Fruit fly (Drosophila melanogaster) whole organism, embryonic: ENCODE data around the gene CG14339.

Source experiments
- Ada2b ChIP-seq: fragments of 200-800 bp; sonication (Bioruptor generic); IDR thresholded peaks from 2 replicates; pipeline ENCODE4 v1.3.6; 2022; ENCODE audit warnings: missing biosample characterization, missing genetic modification characterization
- Blimp-1 ChIP-seq: fragments of 200-800 bp; sonication (Bioruptor generic); optimal IDR thresholded peaks from 3 replicates; lab custom pipeline; 2018; ENCODE audit warnings: missing biosample characterization, missing genetic modification characterization, mild to moderate bottlenecking, moderate library complexity, missing genetic modification reagents
- CG10209 ChIP-seq: fragments of 200-800 bp; sonication (Bioruptor generic); optimal IDR thresholded peaks from 3 replicates; lab custom pipeline; 2017; ENCODE audit warnings: missing biosample characterization, mild to moderate bottlenecking, missing genetic modification characterization, missing genetic modification reagents
- CG10979 ChIP-seq: fragments of 200-800 bp; sonication (Bioruptor generic); optimal IDR thresholded peaks from 2 replicates; lab custom pipeline; 2018; ENCODE audit warnings: missing biosample characterization, mild to moderate bottlenecking, missing genetic modification characterization, moderate library complexity
- CG11504 ChIP-seq: fragments of 200-800 bp; sonication (Bioruptor generic); optimal IDR thresholded peaks from 3 replicates; lab custom pipeline; 2019; ENCODE audit warnings: missing biosample characterization, mild to moderate bottlenecking, missing genetic modification characterization, moderate library complexity
- CG11695 ChIP-seq: fragments of 200-800 bp; sonication (Bioruptor generic); IDR thresholded peaks from 3 replicates; pipeline ENCODE4 v1.3.6; 2022; ENCODE audit warnings: missing biosample characterization, missing genetic modification characterization
- CG11696 ChIP-seq: fragments of 200-800 bp; sonication (Bioruptor generic); IDR thresholded peaks from 2 replicates; pipeline ENCODE4 v1.3.6; 2022; ENCODE audit warnings: missing biosample characterization, missing genetic modification characterization
- CG13775 ChIP-seq: fragments of 200-800 bp; sonication (Bioruptor generic); optimal IDR thresholded peaks from 3 replicates; lab custom pipeline; 2017; ENCODE audit warnings: missing biosample characterization, mild to moderate bottlenecking, missing genetic modification characterization
- CG14710 ChIP-seq: fragments of 200-800 bp; sonication (Bioruptor generic); optimal IDR thresholded peaks from 3 replicates; lab custom pipeline; 2019; ENCODE audit warnings: missing biosample characterization, mild to moderate bottlenecking, missing genetic modification characterization, moderate library complexity
- CG15601 ChIP-seq: fragments of 200-800 bp; sonication (Bioruptor generic); optimal IDR thresholded peaks from 3 replicates; lab custom pipeline; 2019; ENCODE audit warnings: missing biosample characterization, mild to moderate bottlenecking, missing genetic modification characterization, moderate library complexity
- CG16779 ChIP-seq: fragments of 200-800 bp; sonication (Bioruptor generic); IDR thresholded peaks from 2 replicates; pipeline ENCODE4 v1.3.6; 2022; ENCODE audit warnings: missing biosample characterization, missing genetic modification characterization
- CG16815 ChIP-seq: fragments of 200-800 bp; sonication (Bioruptor generic); optimal IDR thresholded peaks from 3 replicates; lab custom pipeline; 2017; ENCODE audit warnings: missing biosample characterization, mild to moderate bottlenecking, missing genetic modification characterization
- CG17328 ChIP-seq: fragments of 200-800 bp; sonication (Bioruptor generic); IDR thresholded peaks from 2 replicates; pipeline ENCODE4 v1.3.6; 2022; ENCODE audit warnings: missing biosample characterization, missing genetic modification characterization
- CG2712 ChIP-seq: fragments of 200-800 bp; optimal IDR thresholded peaks from 3 replicates; lab custom pipeline; 2019; ENCODE audit warnings: missing biosample characterization, mild to moderate bottlenecking, missing genetic modification characterization, moderate library complexity
- CG31224 ChIP-seq: fragments of 200-800 bp; sonication (Bioruptor generic); IDR thresholded peaks from 2 replicates; pipeline ENCODE4 v1.3.6; 2022; ENCODE audit warnings: missing biosample characterization, missing genetic modification characterization
- CG33213 ChIP-seq: fragments of 200-800 bp; sonication (Bioruptor generic); optimal IDR thresholded peaks from 3 replicates; lab custom pipeline; 2016; ENCODE audit warnings: missing biosample characterization, missing genetic modification characterization
- CG4707 ChIP-seq: fragments of 200-800 bp; sonication (Bioruptor generic); optimal IDR thresholded peaks from 2 replicates; lab custom pipeline; 2018; ENCODE audit warnings: missing biosample characterization, mild to moderate bottlenecking, missing genetic modification characterization, moderate library complexity
- CG4820 ChIP-seq: fragments of 200-800 bp; sonication (Bioruptor generic); optimal IDR thresholded peaks from 3 replicates; lab custom pipeline; 2016; ENCODE audit warnings: missing biosample characterization, missing genetic modification characterization
- CG6254 ChIP-seq: fragments of 200-800 bp; sonication (Bioruptor generic); optimal IDR thresholded peaks from 3 replicates; lab custom pipeline; 2017; ENCODE audit warnings: mild to moderate bottlenecking, missing biosample characterization, missing genetic modification reagents, missing genetic modification characterization
- CG6689 ChIP-seq: fragments of 200-800 bp; sonication (Bioruptor generic); IDR thresholded peaks from 2 replicates; pipeline ENCODE4 v1.3.6; 2022; ENCODE audit warnings: missing biosample characterization, missing genetic modification characterization
- CG8388 ChIP-seq: fragments of 200-800 bp; sonication (Bioruptor generic); optimal IDR thresholded peaks from 2 replicates; lab custom pipeline; 2019; ENCODE audit warnings: missing biosample characterization, mild to moderate bottlenecking, missing genetic modification characterization, moderate library complexity
- CG8765 ChIP-seq: fragments of 200-800 bp; sonication (Bioruptor generic); IDR thresholded peaks from 2 replicates; pipeline ENCODE4 v1.3.6; 2022; ENCODE audit warnings: missing biosample characterization, missing genetic modification characterization
- CG9215 ChIP-seq: fragments of 200-800 bp; sonication (Bioruptor generic); IDR thresholded peaks from 2 replicates; pipeline ENCODE4 v1.3.6; 2022; ENCODE audit warnings: missing biosample characterization, missing genetic modification characterization
- CG9876 ChIP-seq: fragments of 200-800 bp; sonication (Bioruptor generic); optimal IDR thresholded peaks from 2 replicates; lab custom pipeline; 2016; ENCODE audit warnings: missing biosample characterization, missing genetic modification characterization
- Doc3 ChIP-seq: fragments of 200-800 bp; sonication (Bioruptor generic); IDR thresholded peaks from 3 replicates; pipeline ENCODE4 v1.3.6; 2022; ENCODE audit warnings: missing biosample characterization, missing genetic modification characterization; ENCODE audit not compliant: partially characterized antibody
- Kr ChIP-seq: fragments of 200-800 bp; sonication (Bioruptor generic); optimal IDR thresholded peaks from 2 replicates; lab custom pipeline; 2017; ENCODE audit warnings: missing biosample characterization, mild to moderate bottlenecking, missing genetic modification characterization
- Max ChIP-seq: fragments of 200-800 bp; sonication (Bioruptor generic); optimal IDR thresholded peaks from 2 replicates; lab custom pipeline; 2016; ENCODE audit warnings: missing biosample characterization, mild to moderate bottlenecking, missing genetic modification characterization
- Sox102F ChIP-seq: fragments of 200-800 bp; sonication (Bioruptor generic); optimal IDR thresholded peaks from 2 replicates; lab custom pipeline; 2018; ENCODE audit warnings: missing biosample characterization, mild to moderate bottlenecking, missing genetic modification characterization, moderate library complexity
- Spps ChIP-seq: fragments of 200-800 bp; sonication (Bioruptor generic); optimal IDR thresholded peaks from 2 replicates; lab custom pipeline; 2018; ENCODE audit warnings: missing biosample characterization, mild to moderate bottlenecking, missing genetic modification characterization
- Sry-δ ChIP-seq: fragments of 200-800 bp; sonication (Bioruptor generic); optimal IDR thresholded peaks from 2 replicates; lab custom pipeline; 2016; ENCODE audit warnings: missing biosample characterization, missing genetic modification characterization
- Xbp1 ChIP-seq: fragments of 200-800 bp; sonication (Bioruptor generic); optimal IDR thresholded peaks from 3 replicates; lab custom pipeline; 2016; ENCODE audit warnings: missing biosample characterization, mild to moderate bottlenecking, missing genetic modification characterization
- bsh ChIP-seq, 2 experiments: fragments of 200-800 bp; sonication (Bioruptor generic); optimal IDR thresholded peaks; 2 replicates each; lab custom pipeline; 2017 to 2018; ENCODE audit warnings: mild to moderate bottlenecking in 2 of 2, missing biosample characterization in 2 of 2, missing genetic modification characterization in 2 of 2, moderate library complexity in 1 of 2
- chif ChIP-seq, 2 experiments: fragments of 200-800 bp; sonication (Bioruptor generic); optimal IDR thresholded peaks; 3 replicates each; lab custom pipeline; 2016; ENCODE audit warnings: missing biosample characterization in 2 of 2, missing genetic modification characterization in 2 of 2
- crc ChIP-seq: fragments of 200-800 bp; sonication (Bioruptor generic); optimal IDR thresholded peaks from 2 replicates; lab custom pipeline; 2016; ENCODE audit warnings: missing biosample characterization, missing genetic modification characterization
- crol ChIP-seq: fragments of 200-800 bp; sonication (Bioruptor generic); IDR thresholded peaks from 2 replicates; pipeline ENCODE4 v1.3.6; 2022; ENCODE audit warnings: missing biosample characterization, missing genetic modification characterization
- dmrt99B ChIP-seq: fragments of 200-800 bp; sonication (Bioruptor generic); optimal IDR thresholded peaks from 2 replicates; lab custom pipeline; 2018; ENCODE audit warnings: missing biosample characterization, mild to moderate bottlenecking, missing genetic modification characterization, moderate library complexity
- gsb ChIP-seq: fragments of 200-800 bp; sonication (Bioruptor generic); IDR thresholded peaks from 2 replicates; pipeline ENCODE4 v1.3.6; 2022; ENCODE audit warnings: missing biosample characterization, missing genetic modification characterization
- hkb ChIP-seq, 2 experiments: fragments of 200-800 bp in 1 of 2; fragments of >200 bp in 1 of 2; sonication (Bioruptor generic) in 1 of 2; IDR thresholded peaks in 1 of 2; optimal IDR thresholded peaks in 1 of 2; 2 replicates each; pipeline versions ENCODE4 v1.3.6 to Lab custom; 2017 to 2022; ENCODE audit warnings: missing biosample characterization in 1 of 2, missing genetic modification characterization in 1 of 2
- kay ChIP-seq: fragments of 200-800 bp; sonication (Bioruptor generic); optimal IDR thresholded peaks from 2 replicates; lab custom pipeline; 2016; ENCODE audit warnings: missing biosample characterization, missing genetic modification characterization
- knrl ChIP-seq: fragments of 200-800 bp; sonication (Bioruptor generic); IDR thresholded peaks from 3 replicates; pipeline ENCODE4 v1.3.6; 2022; ENCODE audit warnings: missing biosample characterization, missing genetic modification characterization; ENCODE audit not compliant: partially characterized antibody
- lov ChIP-seq, 2 experiments: fragments of 200-800 bp in 1 of 2; fragments of >200 bp in 1 of 2; sonication (Bioruptor generic) in 1 of 2; IDR thresholded peaks in 1 of 2; optimal IDR thresholded peaks in 1 of 2; 2 replicates in 1 of 2; 3 replicates in 1 of 2; pipeline versions ENCODE4 v1.3.6 to Lab custom; 2017 to 2022; ENCODE audit warnings: missing biosample characterization in 1 of 2, missing genetic modification characterization in 1 of 2
- pb ChIP-seq: fragments of 200-800 bp; sonication (Bioruptor generic); optimal IDR thresholded peaks from 3 replicates; lab custom pipeline; 2016; ENCODE audit warnings: missing biosample characterization, missing genetic modification characterization
- rib ChIP-seq: fragments of 200-800 bp; sonication (Bioruptor generic); IDR thresholded peaks from 2 replicates; pipeline ENCODE4 v1.3.6; 2022; ENCODE audit warnings: missing biosample characterization, missing genetic modification characterization
- salm ChIP-seq: fragments of 200-800 bp; sonication (Bioruptor generic); optimal IDR thresholded peaks from 2 replicates; lab custom pipeline; 2018; ENCODE audit warnings: missing biosample characterization, mild to moderate bottlenecking, missing genetic modification characterization
- sens-2 ChIP-seq: fragments of 200-800 bp; sonication (Bioruptor generic); IDR thresholded peaks from 2 replicates; pipeline ENCODE4 v1.3.6; 2022; ENCODE audit warnings: missing biosample characterization, missing genetic modification characterization
- slbo ChIP-seq: fragments of 200-800 bp; sonication (Bioruptor generic); IDR thresholded peaks from 2 replicates; pipeline ENCODE4 v1.3.6; 2022; ENCODE audit warnings: missing biosample characterization, missing genetic modification characterization
- so ChIP-seq: fragments of 200-800 bp; sonication (Bioruptor generic); IDR thresholded peaks from 3 replicates; pipeline ENCODE4 v1.3.6; 2022; ENCODE audit warnings: missing biosample characterization, missing genetic modification characterization
- sug ChIP-seq: fragments of 200-800 bp; optimal IDR thresholded peaks from 2 replicates; lab custom pipeline; 2019; ENCODE audit warnings: missing biosample characterization, mild to moderate bottlenecking, missing genetic modification characterization, moderate library complexity
- trem ChIP-seq: fragments of 200-800 bp; optimal IDR thresholded peaks from 3 replicates; lab custom pipeline; 2019; ENCODE audit warnings: missing biosample characterization, mild to moderate bottlenecking, missing genetic modification characterization, moderate library complexity

Gene CG14339

DNA sequence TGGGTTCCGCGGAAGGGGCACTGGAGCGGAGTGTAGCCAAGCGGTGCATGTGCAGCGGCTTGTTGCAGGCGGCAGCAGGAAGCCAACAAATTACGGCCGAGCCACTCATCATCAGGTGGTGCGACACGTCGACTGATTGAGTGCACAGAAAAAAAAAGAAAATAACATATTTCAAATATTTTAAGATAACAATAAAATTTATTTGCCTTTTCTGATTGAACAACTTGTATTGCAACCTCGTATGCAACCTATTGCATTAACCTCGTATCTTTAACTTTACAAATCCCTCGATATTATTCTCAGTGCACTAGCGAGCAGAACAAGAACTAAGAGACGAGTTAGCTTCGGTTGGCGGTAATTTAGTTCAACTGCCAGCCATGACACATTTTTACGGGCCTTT is 38.0 kb upstream of the CG14339 start (continued):
- no peak for TF ChIP-seq CG31224 (GFP tag; lab: Robert Waterston, UW)
- peak; percentile 18 for TF ChIP-seq CG16815 (GFP tag; lab: Kevin White, UChicago)
- TF ChIP-seq CG9876, result no peak
- TF ChIP-seq CG16779 (GFP tag; lab: Robert Waterston, UW), result no peak
- peak; percentile 43 for TF ChIP-seq CG13775 (GFP tag; lab: Kevin White, UChicago)
- TF ChIP-seq CG11504, result peak; percentile 40
- peak; percentile 41 for TF ChIP-seq Sox102F (GFP tag; lab: Kevin White, UChicago)
- TF ChIP-seq salm (tag; lab: Kevin White, UChicago), result no peak
- TF ChIP-seq chif (GFP tag; optimal IDR thresholded peaks at IDR 0.05; lab: Kevin White, UChicago), result peak; percentile 20 to 31
- TF ChIP-seq sens-2 (GFP tag; lab: Robert Waterston, UW), result 0 out of 2 replicates have a peak, but pooled peaks have one; percentile 28
- no peak for TF ChIP-seq Kr (GFP tag; lab: Kevin White, UChicago)
- peak; percentile 60 for TF ChIP-seq CG2712 (tag; lab: Kevin White, UChicago)
- peak; percentile 46; the same call in 1 of the 2 replicates for TF ChIP-seq CG6689 (GFP tag; lab: Robert Waterston, UW)
- TF ChIP-seq Blimp-1 (GFP tag; lab: Kevin White, UChicago), result peak; percentile 64
- no peak for TF ChIP-seq Doc3 (GFP tag; lab: Robert Waterston, UW)
- TF ChIP-seq Ada2b (GFP tag; lab: Robert Waterston, UW), result no peak
- peak; percentile 28 for TF ChIP-seq Xbp1 (GFP tag; lab: Kevin White, UChicago)
- TF ChIP-seq CG4820, result peak; percentile 35
- TF ChIP-seq bsh (GFP tag; optimal IDR thresholded peaks at IDR 0.05; lab: Kevin White, UChicago), result peak; percentile 14 to 77
- TF ChIP-seq CG11695 (GFP tag; lab: Robert Waterston, UW), result peak; percentile 47; the same call in 1 of the 3 replicates
- TF ChIP-seq knrl, result no peak
- TF ChIP-seq CG33213 (GFP tag; lab: Kevin White, UChicago), result no peak
- no peak for TF ChIP-seq CG4707 (GFP tag; lab: Kevin White, UChicago)
- peak; percentile 55 for TF ChIP-seq CG8388 (GFP tag; lab: Kevin White, UChicago)
- TF ChIP-seq crol (GFP tag; lab: Robert Waterston, UW), result 0 out of 2 replicates have a peak, but pooled peaks have one; percentile 18
- no peak for TF ChIP-seq pb
- peak; percentile 33 for TF ChIP-seq CG6254
- 0 out of 2 replicates have a peak, but pooled peaks have one; percentile 28 for TF ChIP-seq CG11696 (GFP tag; lab: Robert Waterston, UW)
- peak; percentile 56 for TF ChIP-seq CG14710
- peak; percentile 65 for TF ChIP-seq CG10979
- no peak for TF ChIP-seq sug (tag; lab: Kevin White, UChicago)
- TF ChIP-seq Sry-δ (GFP tag; lab: Kevin White, UChicago), result no peak
- TF ChIP-seq gsb (GFP tag; lab: Robert Waterston, UW), result no peak
- TF ChIP-seq CG8765, result peak; percentile 51
- TF ChIP-seq lov (optimal IDR thresholded peaks at IDR 0.05; lab: Kevin White, UChicago), result no peak
- 0 out of 3 replicates have a peak, but pooled peaks have one; percentile 28 for TF ChIP-seq lov (GFP tag; IDR thresholded peaks at IDR 0.05; lab: Robert Waterston, UW)
- no peak for TF ChIP-seq Max
- peak; percentile 22 for TF ChIP-seq Spps (tag; lab: Kevin White, UChicago)
- peak; percentile 51 for TF ChIP-seq CG17328 (GFP tag; lab: Robert Waterston, UW)
- no peak for TF ChIP-seq so
- TF ChIP-seq rib (GFP tag; lab: Robert Waterston, UW), result no peak
- TF ChIP-seq CG10209 (GFP tag; lab: Kevin White, UChicago), result no peak
- peak; percentile 32 for TF ChIP-seq CG15601 (tag; lab: Kevin White, UChicago)
- TF ChIP-seq crc (GFP tag; lab: Kevin White, UChicago), result no peak
- peak; percentile 28 for TF ChIP-seq dmrt99B (tag; lab: Kevin White, UChicago)
- TF ChIP-seq hkb (optimal IDR thresholded peaks at IDR 0.05; lab: Kevin White, UChicago), result no peak
- TF ChIP-seq hkb (GFP tag; IDR thresholded peaks at IDR 0.05; lab: Robert Waterston, UW), result peak; percentile 23; the same call in 1 of the 2 replicates
- no peak; the same call in 1 of the 2 replicates for TF ChIP-seq CG9215 (GFP tag; lab: Robert Waterston, UW)
- TF ChIP-seq slbo (GFP tag; lab: Robert Waterston, UW), result no peak
- peak; percentile 9 for TF ChIP-seq trem (tag; lab: Kevin White, UChicago)
- TF ChIP-seq kay, result no peak
